Fruit fly (Drosophila melanogaster): Measurements from ENCODE around the gene kug.

Gene kug

dm6 chr3L:20002482-20003234, 2.4 kb upstream of the kug start, which contains the start of gene CG7668 (continued):
- TF ChIP-seq hbn (GFP tag; IDR thresholded peaks at IDR 0.05; ENCODE audit: partially characterized antibody), result no peak
- peak; percentile 53 for TF ChIP-seq CG10565 (GFP tag; optimal IDR thresholded peaks at IDR 0.05)
- peak; percentile 80 for TF ChIP-seq cwo (GFP tag; optimal IDR thresholded peaks at IDR 0.05)
- no peak; the same call in 2 of the 3 replicates for TF ChIP-seq dysf (GFP tag; IDR thresholded peaks at IDR 0.05)
- TF ChIP-seq CG11695 (GFP tag; IDR thresholded peaks at IDR 0.05), result peak; percentile 93
- TF ChIP-seq D (optimal IDR thresholded peaks at IDR 0.05), result no peak
- TF ChIP-seq D (GFP tag; optimal IDR thresholded peaks at IDR 0.05), result peak; percentile 86
- TF ChIP-seq CG12659 (GFP tag; optimal IDR thresholded peaks at IDR 0.05), result peak; percentile 94
- TF ChIP-seq corto (GFP tag; optimal IDR thresholded peaks at IDR 0.05), result peak; percentile 52
- peak; percentile 92 for TF ChIP-seq CoRest (tag; optimal IDR thresholded peaks at IDR 0.05)
- TF ChIP-seq CG9437 (GFP tag; optimal IDR thresholded peaks at IDR 0.05), result peak; percentile 75
- TF ChIP-seq sr (GFP tag; IDR thresholded peaks at IDR 0.05), result no peak
- TF ChIP-seq Med (GFP tag), result peak; percentile 97
- peak; percentile 94 for TF ChIP-seq CG32532 (GFP tag; IDR thresholded peaks at IDR 0.05)
- TF ChIP-seq eve (GFP tag; optimal IDR thresholded peaks at IDR 0.05), result peak in 1 of 2 experiments; percentile 69
- TF ChIP-seq ash1 (GFP tag; optimal IDR thresholded peaks at IDR 0.05), result no peak
- peak; percentile 90 for TF ChIP-seq trem (tag; optimal IDR thresholded peaks at IDR 0.05)
- peak; percentile 71 for TF ChIP-seq CG10431 (GFP tag; optimal IDR thresholded peaks at IDR 0.05)
- peak; percentile 91 for TF ChIP-seq caup (GFP tag; optimal IDR thresholded peaks at IDR 0.05; ENCODE audit: severe bottlenecking)
- peak; percentile 81 for TF ChIP-seq disco-r (GFP tag; optimal IDR thresholded peaks at IDR 0.05)
- peak; percentile 61 for TF ChIP-seq Adf1 (GFP tag; IDR thresholded peaks at IDR 0.05)
- peak; percentile 71 for TF ChIP-seq Hmx (GFP tag; optimal IDR thresholded peaks at IDR 0.05)
- peak; percentile 98 for TF ChIP-seq vvl (GFP tag; IDR thresholded peaks at IDR 0.05)
- TF ChIP-seq CG14710 (tag; optimal IDR thresholded peaks at IDR 0.05), result peak; percentile 92
- TF ChIP-seq pho (GFP tag; optimal IDR thresholded peaks at IDR 0.05), result peak; percentile 89
- TF ChIP-seq CG15011 (GFP tag; optimal IDR thresholded peaks at IDR 0.05), result peak; percentile 70
- peak; percentile 11 for TF ChIP-seq ab (GFP tag; optimal IDR thresholded peaks at IDR 0.05)
- TF ChIP-seq dpn (GFP tag; optimal IDR thresholded peaks at IDR 0.05), result peak; percentile 89 to 93
- peak; percentile 83 for TF ChIP-seq CG12071 (GFP tag; optimal IDR thresholded peaks at IDR 0.05)
- peak; percentile 92 for TF ChIP-seq CG16779 (GFP tag; IDR thresholded peaks at IDR 0.05)
- no peak for TF ChIP-seq CG14667 (GFP tag; IDR thresholded peaks at IDR 0.05)
- TF ChIP-seq Side (GFP tag; optimal IDR thresholded peaks at IDR 0.05), result peak; percentile 84
- TF ChIP-seq dimm (GFP tag; IDR thresholded peaks at IDR 0.05), result no peak
- TF ChIP-seq CG11398 (GFP tag; optimal IDR thresholded peaks at IDR 0.05), result peak; percentile 69
- peak; percentile 80 for TF ChIP-seq Nf-YB (GFP tag; optimal IDR thresholded peaks at IDR 0.05)
- peak; percentile 69 for TF ChIP-seq CG5245 (GFP tag; optimal IDR thresholded peaks at IDR 0.05)
- peak; percentile 91 for TF ChIP-seq slbo (GFP tag; IDR thresholded peaks at IDR 0.05)
- peak; percentile 93 for TF ChIP-seq Xrp1 (GFP tag; IDR thresholded peaks at IDR 0.05)
- peak; percentile 91 for TF ChIP-seq CG3281 (GFP tag; optimal IDR thresholded peaks at IDR 0.05)
- TF ChIP-seq CG4617 (GFP tag; optimal IDR thresholded peaks at IDR 0.05; ENCODE audit: borderline replicate concordance), result peak; percentile 85
- peak; percentile 89 for TF ChIP-seq CG12769 (tag; optimal IDR thresholded peaks at IDR 0.05)
- peak; percentile 75 for TF ChIP-seq Nf-YA (GFP tag; IDR thresholded peaks at IDR 0.05)
- peak; percentile 57 for TF ChIP-seq CG3995 (GFP tag; optimal IDR thresholded peaks at IDR 0.05)
- TF ChIP-seq crol (GFP tag; IDR thresholded peaks at IDR 0.05), result no peak
- peak; percentile 77 for TF ChIP-seq zfh2 (GFP tag; optimal IDR thresholded peaks at IDR 0.05)
- peak; percentile 89 for TF ChIP-seq bcd (GFP tag; optimal IDR thresholded peaks at IDR 0.05)
- peak; percentile 91 for TF ChIP-seq Xbp1 (GFP tag; optimal IDR thresholded peaks at IDR 0.05)
- TF ChIP-seq pita (GFP tag; optimal IDR thresholded peaks at IDR 0.05), result no peak
- TF ChIP-seq Sry-δ (GFP tag; optimal IDR thresholded peaks at IDR 0.05), result peak; percentile 56
- no peak; the same call in none of the 2 replicates for TF ChIP-seq CG9932 (GFP tag; IDR thresholded peaks at IDR 0.05)

Measured in whole organism, embryonic.